3 worm cellular contexts compared by ENCODE assay signal in the genomic region with DNA sequence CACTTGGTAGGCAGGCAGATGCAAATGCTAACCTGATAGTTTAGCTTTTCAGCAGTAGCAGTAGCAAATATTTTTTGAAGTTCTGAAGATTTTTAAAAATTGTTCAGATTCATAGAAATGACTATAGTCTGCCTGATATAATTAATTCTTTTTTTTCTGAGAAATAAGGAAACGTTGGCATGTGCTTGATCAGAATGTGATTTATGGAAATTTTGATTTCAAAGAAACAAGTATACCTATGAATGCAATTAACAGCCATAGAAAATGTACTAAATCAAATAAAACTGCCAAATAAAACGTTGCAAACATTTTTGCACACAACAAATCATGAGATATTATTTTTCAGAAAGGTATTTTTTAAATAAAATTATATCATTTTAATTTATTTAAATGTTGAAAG.
TF ChIP-seq lines count a peak whose summit lies in the region.

No protein-coding gene starts in this region.

TF ChIP-seq in whole organism, L1 larva, 84 proteins besides CTCF, POLR2A, EP300 and RAD21:
- TF ChIP-seq nhr-90 (tag; optimal IDR thresholded peaks at IDR 0.05; lab: Kevin White, UChicago; ENCODE audit: poor library complexity) (no peak), hlh-4 (tag; optimal IDR thresholded peaks at IDR 0.05; lab: Kevin White, UChicago) (peak; percentile 73), nhr-71 (tag; optimal IDR thresholded peaks at IDR 0.05; lab: Kevin White, UChicago) (peak; percentile 52), vab-15 (tag; optimal IDR thresholded peaks at IDR 0.05; lab: Kevin White, UChicago) (no peak), fkh-8 (tag; optimal IDR thresholded peaks at IDR 0.05; lab: Kevin White, UChicago) (peak; percentile 58), nhr-47 (tag; optimal IDR thresholded peaks at IDR 0.05; lab: Kevin White, UChicago) (peak; percentile 49), lin-14 (GFP tag; optimal IDR thresholded peaks at IDR 0.05; lab: Kevin White, UChicago) (peak; percentile 44), nhr-11 (tag; optimal IDR thresholded peaks at IDR 0.05; lab: Kevin White, UChicago) (peak; percentile 68), sptf-1 (tag; optimal IDR thresholded peaks at IDR 0.05; lab: Kevin White, UChicago) (no peak), unc-98 (GFP tag; IDR thresholded peaks at IDR 0.05; lab: Robert Waterston, UW) (no peak), unc-130 (tag; optimal IDR thresholded peaks at IDR 0.05; lab: Kevin White, UChicago) (no peak), alr-1 (tag; optimal IDR thresholded peaks at IDR 0.05; lab: Kevin White, UChicago; ENCODE audit: borderline replicate concordance) (no peak), grh-1 (GFP tag; IDR thresholded peaks at IDR 0.05; lab: Robert Waterston, UW) (no peak), ceh-90 (tag; optimal IDR thresholded peaks at IDR 0.05; lab: Kevin White, UChicago) (no peak), nhr-20 (tag; optimal IDR thresholded peaks at IDR 0.05; lab: Kevin White, UChicago) (peak; percentile 11)

TF ChIP-seq in whole organism, L2 larva, 48 proteins besides CTCF, POLR2A, EP300 and RAD21:
- no peak for TF ChIP-seq gmeb-1 (tag; optimal IDR thresholded peaks at IDR 0.05; lab: Kevin White, UChicago)
- TF ChIP-seq nhr-11 (tag; optimal IDR thresholded peaks at IDR 0.05; lab: Kevin White, UChicago), result no peak
- TF ChIP-seq skn-1 (tag; optimal IDR thresholded peaks at IDR 0.05; lab: Kevin White, UChicago), result no peak
- TF ChIP-seq F13H6.1 (tag; optimal IDR thresholded peaks at IDR 0.05; lab: Kevin White, UChicago), result no peak
- peak; percentile 42 for TF ChIP-seq nhr-21 (tag; optimal IDR thresholded peaks at IDR 0.05; lab: Kevin White, UChicago)
- peak in 1 of 2 experiments; percentile 32 for TF ChIP-seq lsy-2 (tag; optimal IDR thresholded peaks at IDR 0.05; lab: Kevin White, UChicago)
- no peak for TF ChIP-seq ztf-1 (GFP tag; conservative IDR thresholded peaks at IDR 0.05; lab: Robert Waterston, UW)
TF ChIP-seq in whole organism, L2 larva: peak in this region for 2.

TF ChIP-seq in whole organism, L3 larva, 47 proteins besides CTCF, POLR2A, EP300 and RAD21:
- TF ChIP-seq ama-1 (optimal IDR thresholded peaks at IDR 0.05; lab: Kevin White, UChicago) (no peak), egl-27 (tag; optimal IDR thresholded peaks at IDR 0.05; lab: Kevin White, UChicago) (no peak), hmg-11 (tag; optimal IDR thresholded peaks at IDR 0.05; lab: Kevin White, UChicago) (no peak), nhr-11 (tag; optimal IDR thresholded peaks at IDR 0.05; lab: Kevin White, UChicago) (peak; percentile 56), elt-3 (tag; optimal IDR thresholded peaks at IDR 0.05; lab: Kevin White, UChicago) (no peak), nhr-67 (tag; optimal IDR thresholded peaks at IDR 0.05; lab: Kevin White, UChicago) (no peak)
